Worm (Caenorhabditis elegans): ENCODE results near the gene ccnk-1.

ccnk-1 gene

DNA sequence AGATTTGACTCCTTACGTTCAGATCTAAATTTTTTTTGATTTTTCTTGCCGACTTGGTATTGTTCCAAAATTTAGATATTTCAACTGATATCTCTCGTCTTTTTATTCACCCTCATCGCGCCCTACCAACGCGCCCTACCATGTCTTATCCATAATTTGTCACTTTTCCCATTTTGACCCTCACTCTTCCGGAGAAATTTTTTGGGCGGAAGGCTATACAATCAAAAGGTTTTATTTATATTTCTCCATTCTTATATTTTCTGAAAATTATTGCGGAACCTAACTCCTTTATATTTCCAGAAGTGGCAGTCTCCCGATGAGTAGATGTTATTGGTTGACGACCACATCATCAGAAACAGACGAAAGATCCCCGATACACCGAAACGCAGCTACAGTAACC is 8.5 kb downstream of the ccnk-1 start, which contains the start of gene hot-1:
Gene hot-1, plus strand, starts transcription at position 301 of the 400 bp plus-strand sequence.
- TF ChIP-seq hlh-8 (tag; optimal IDR thresholded peaks at IDR 0.05) = no peak
- no peak for TF ChIP-seq elt-4 (tag; optimal IDR thresholded peaks at IDR 0.05)

ce11 chrV:14625662-14626061 is 13.3 kb downstream of the ccnk-1 start:
- TF ChIP-seq ceh-18 (tag; optimal IDR thresholded peaks at IDR 0.05) (peak; percentile 16), zip-5 (tag; optimal IDR thresholded peaks at IDR 0.05) (no peak), nfya-1 (tag; optimal IDR thresholded peaks at IDR 0.05) (no peak), rnt-1 (tag; optimal IDR thresholded peaks at IDR 0.05) (peak; percentile 34), tbx-2 (tag; optimal IDR thresholded peaks at IDR 0.05) (no peak), ahr-1 (tag; optimal IDR thresholded peaks at IDR 0.05) (no peak), pha-2 (tag; optimal IDR thresholded peaks at IDR 0.05) (no peak), unc-55 (GFP tag; optimal IDR thresholded peaks at IDR 0.05) (peak; percentile 85), ceh-2 (tag; optimal IDR thresholded peaks at IDR 0.05) (no peak)

ce11 chrV:14631588-14631987 is 19.2 kb downstream of the ccnk-1 start, which contains the start of gene F43D2.3:
Gene F43D2.3 (plus strand): TSS chrV:14631888.
- TF ChIP-seq sox-2 (GFP tag; IDR thresholded peaks at IDR 0.05) = no peak
- no peak for TF ChIP-seq nhr-11 (tag; optimal IDR thresholded peaks at IDR 0.05)
- TF ChIP-seq npax-4 (tag; optimal IDR thresholded peaks at IDR 0.05) = no peak
- TF ChIP-seq hlh-30 (tag; optimal IDR thresholded peaks at IDR 0.05; ENCODE audit: insufficient read depth) = no peak
- no peak for TF ChIP-seq tbx-7 (tag; optimal IDR thresholded peaks at IDR 0.05)
- TF ChIP-seq dmd-4 (tag; optimal IDR thresholded peaks at IDR 0.05; ENCODE audit: borderline replicate concordance) = no peak
- TF ChIP-seq nhr-232 (tag; optimal IDR thresholded peaks at IDR 0.05) = no peak
- no peak for TF ChIP-seq ztf-16 (tag; optimal IDR thresholded peaks at IDR 0.05)
- TF ChIP-seq C08G9.2 (tag; optimal IDR thresholded peaks at IDR 0.05) = no peak
- no peak for TF ChIP-seq rnt-1 (tag; optimal IDR thresholded peaks at IDR 0.05)
- TF ChIP-seq eyg-1 (tag; optimal IDR thresholded peaks at IDR 0.05) = no peak
- no peak for TF ChIP-seq fkh-10 (GFP tag; optimal IDR thresholded peaks at IDR 0.05)
- no peak for TF ChIP-seq gmeb-2 (tag; optimal IDR thresholded peaks at IDR 0.05)
- no peak for TF ChIP-seq ceh-30 (tag; optimal IDR thresholded peaks at IDR 0.05)
- TF ChIP-seq lim-6 (tag; optimal IDR thresholded peaks at IDR 0.05) = no peak
- no peak for TF ChIP-seq tbx-2 (tag; optimal IDR thresholded peaks at IDR 0.05)
- no peak for TF ChIP-seq elt-4 (tag; optimal IDR thresholded peaks at IDR 0.05)
- no peak for TF ChIP-seq pqm-1 (tag; optimal IDR thresholded peaks at IDR 0.05)
- TF ChIP-seq dve-1 (tag; optimal IDR thresholded peaks at IDR 0.05) = no peak
- no peak for TF ChIP-seq ceh-14 (tag; optimal IDR thresholded peaks at IDR 0.05)

DNA sequence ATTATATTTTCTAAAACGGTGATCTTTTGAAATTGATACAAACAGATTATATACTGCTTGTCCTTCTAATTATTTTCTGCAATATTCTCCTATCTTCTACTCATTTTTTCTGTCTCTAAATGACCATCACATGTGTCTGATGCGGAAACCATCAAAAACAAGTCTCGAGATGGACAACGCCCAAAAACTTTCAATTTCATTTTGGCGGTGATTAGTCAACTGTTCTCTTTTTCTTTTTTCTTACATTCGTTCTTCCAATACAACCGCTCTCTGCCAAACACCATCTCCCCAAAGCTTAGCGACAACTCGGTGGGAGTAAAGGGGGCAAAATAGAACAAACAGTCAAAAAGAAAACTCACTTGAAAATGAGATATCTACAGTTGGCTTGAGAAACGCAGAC is 21.0 kb downstream of the ccnk-1 start:
- TF ChIP-seq che-1 (tag; optimal IDR thresholded peaks at IDR 0.05) (no peak), Y22D7AL.16 (tag; optimal IDR thresholded peaks at IDR 0.05) (no peak), ceh-30 (tag; optimal IDR thresholded peaks at IDR 0.05) (no peak), odd-2 (tag; optimal IDR thresholded peaks at IDR 0.05) (no peak), ama-1 (optimal IDR thresholded peaks at IDR 0.05) (no peak), syd-9 (tag; optimal IDR thresholded peaks at IDR 0.05) (no peak), zip-5 (tag; optimal IDR thresholded peaks at IDR 0.05) (no peak), pat-9 (tag; optimal IDR thresholded peaks at IDR 0.05) (no peak), pag-3 (tag; optimal IDR thresholded peaks at IDR 0.05; ENCODE audit: borderline replicate concordance) (no peak), lim-6 (tag; optimal IDR thresholded peaks at IDR 0.05) (no peak), sdc-2 (tag; optimal IDR thresholded peaks at IDR 0.05) (no peak), elt-4 (tag; optimal IDR thresholded peaks at IDR 0.05) (no peak), ceh-48 (tag; optimal IDR thresholded peaks at IDR 0.05) (no peak), npax-4 (tag; optimal IDR thresholded peaks at IDR 0.05) (no peak), eyg-1 (tag; optimal IDR thresholded peaks at IDR 0.05) (no peak)
